Worm (Caenorhabditis elegans): ENCODE results near the gene T07H3.7.

The T07H3.7 gene

DNA sequence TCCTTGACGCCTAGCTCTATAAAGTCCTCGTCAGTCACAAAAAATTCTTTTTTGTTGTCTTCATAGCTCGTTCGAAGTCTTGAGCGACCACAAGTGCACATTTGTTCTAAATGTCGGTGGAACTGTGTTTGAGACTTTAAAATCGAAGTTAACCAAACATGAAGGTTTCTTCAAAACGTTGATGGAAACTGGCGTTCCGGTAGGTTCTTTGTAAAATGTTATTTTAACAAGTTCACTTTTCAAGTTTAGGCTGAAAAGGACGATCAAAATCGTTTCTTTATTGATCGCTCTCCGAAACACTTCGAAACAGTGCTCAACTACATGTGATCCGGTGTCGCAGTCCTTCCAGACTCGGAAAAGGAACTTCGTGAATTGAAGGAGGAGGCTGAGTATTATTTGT, 34.8 kb upstream of the T07H3.7 start, which contains the start of gene fbxa-160:
Gene fbxa-160 (minus strand): TSS at position 101 of the 400 bp plus-strand sequence.
- TF ChIP-seq nhr-10 (tag; optimal IDR thresholded peaks at IDR 0.05) (no peak), mdl-1 (tag; optimal IDR thresholded peaks at IDR 0.05) (no peak), ZK546.5 (tag; optimal IDR thresholded peaks at IDR 0.05) (no peak), sma-9 (GFP tag; optimal IDR thresholded peaks at IDR 0.05) (no peak), sma-9 (tag; optimal IDR thresholded peaks at IDR 0.05) (no peak), sem-4 (tag; optimal IDR thresholded peaks at IDR 0.05) (no peak), sma-3 (GFP tag; optimal IDR thresholded peaks at IDR 0.05) (no peak), nhr-77 (tag; optimal IDR thresholded peaks at IDR 0.05) (no peak), lin-13 (GFP tag; optimal IDR thresholded peaks at IDR 0.05) (no peak), nhr-237 (tag; optimal IDR thresholded peaks at IDR 0.05) (no peak), R02D3.7 (tag; optimal IDR thresholded peaks at IDR 0.05) (no peak), nhr-6 (tag; optimal IDR thresholded peaks at IDR 0.05) (no peak), nhr-23 (tag; optimal IDR thresholded peaks at IDR 0.05) (no peak)

ce11 chrII:1621795-1622194, 32.0 kb upstream of the T07H3.7 start:
- no peak for TF ChIP-seq lsy-2 (tag; optimal IDR thresholded peaks at IDR 0.05)
- TF ChIP-seq fos-1 (tag; optimal IDR thresholded peaks at IDR 0.05): peak; percentile 44
- no peak for TF ChIP-seq peb-1 (tag; optimal IDR thresholded peaks at IDR 0.05)

ce11 chrII:1621180-1621579, 31.4 kb upstream of the T07H3.7 start, which contains the start of gene fbxa-158:
Gene fbxa-158 (minus strand): TSS chrII:1621280.
- TF ChIP-seq nhr-6 (tag; optimal IDR thresholded peaks at IDR 0.05) (no peak), nhr-77 (tag; optimal IDR thresholded peaks at IDR 0.05) (no peak), alr-1 (tag; optimal IDR thresholded peaks at IDR 0.05) (no peak), dmd-4 (tag; optimal IDR thresholded peaks at IDR 0.05) (no peak), aly-2 (tag; optimal IDR thresholded peaks at IDR 0.05) (no peak), snpc-4 (tag; optimal IDR thresholded peaks at IDR 0.05) (no peak), unc-55 (GFP tag; optimal IDR thresholded peaks at IDR 0.05) (no peak), lin-11 (tag; optimal IDR thresholded peaks at IDR 0.05) (no peak), nhr-129 (tag; optimal IDR thresholded peaks at IDR 0.05) (no peak), mbf-1 (tag; optimal IDR thresholded peaks at IDR 0.05) (no peak), nhr-10 (tag; optimal IDR thresholded peaks at IDR 0.05) (no peak), ceh-82 (tag; optimal IDR thresholded peaks at IDR 0.05) (no peak), blmp-1 (tag; optimal IDR thresholded peaks at IDR 0.05; ENCODE audit: insufficient read depth) (no peak), unc-39 (tag; optimal IDR thresholded peaks at IDR 0.05) (no peak)

DNA sequence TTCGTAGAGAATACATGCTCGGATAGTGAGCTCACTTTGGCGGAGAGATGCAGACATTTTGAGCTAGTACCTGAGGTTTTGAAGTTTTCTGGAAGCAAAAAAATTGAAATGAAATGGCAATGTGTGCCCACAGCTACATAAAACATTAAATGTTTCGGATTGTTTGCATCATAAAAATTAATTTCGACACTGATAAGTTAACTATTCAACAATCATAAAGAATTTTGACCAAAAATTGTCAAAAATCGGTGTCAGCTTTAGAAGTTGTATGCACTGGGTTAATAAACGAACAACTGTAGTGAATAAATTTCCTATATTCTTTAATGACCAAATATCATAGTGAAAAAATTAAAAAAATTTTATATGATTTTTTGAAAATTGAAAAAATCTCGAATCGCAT, 29.2 kb upstream of the T07H3.7 start, which contains the start of gene fbxa-166:
Gene fbxa-166 (minus strand): TSS at position 101 of the 400 bp plus-strand sequence.
- TF ChIP-seq nhr-25 (tag; optimal IDR thresholded peaks at IDR 0.05) (no peak), blmp-1 (tag; optimal IDR thresholded peaks at IDR 0.05; ENCODE audit: insufficient read depth) (no peak), nhr-21 (tag; optimal IDR thresholded peaks at IDR 0.05) (no peak), ztf-1 (GFP tag; conservative IDR thresholded peaks at IDR 0.05) (no peak), ztf-4 (tag; optimal IDR thresholded peaks at IDR 0.05) (no peak), nhr-129 (tag; optimal IDR thresholded peaks at IDR 0.05) (no peak), ZK546.5 (tag; optimal IDR thresholded peaks at IDR 0.05) (no peak), unc-39 (tag; optimal IDR thresholded peaks at IDR 0.05) (no peak), egl-27 (tag; optimal IDR thresholded peaks at IDR 0.05) (no peak), elt-3 (tag; optimal IDR thresholded peaks at IDR 0.05) (no peak), alr-1 (tag; optimal IDR thresholded peaks at IDR 0.05) (no peak), Y55F3AM.14 (GFP tag; optimal IDR thresholded peaks at IDR 0.05) (no peak), ama-1 (optimal IDR thresholded peaks at IDR 0.05) (no peak), fos-1 (tag; optimal IDR thresholded peaks at IDR 0.05) (no peak), crh-2 (tag; optimal IDR thresholded peaks at IDR 0.05) (no peak), nhr-12 (tag; optimal IDR thresholded peaks at IDR 0.05) (no peak)

- TF ChIP-seq nhr-10 (tag; optimal IDR thresholded peaks at IDR 0.05) (no peak), zag-1 (tag; optimal IDR thresholded peaks at IDR 0.05) (no peak)
These were observed 26.6 kb upstream of the T07H3.7 start, which contains the start of gene fbxa-165 for ce11 chrII:1616382-1616781. Gene fbxa-165 (minus strand): TSS chrII:1616482.
